Worm (Caenorhabditis elegans): ENCODE data around the gene grl-12.

grl-12 gene

ce11 chrV:8603272-8603671 is 33.5 kb downstream of the grl-12 start, which contains the start of gene F41E6.5:
F41E6.5 (plus strand) TSS chrV:8603480.
- TF ChIP-seq egl-43 (GFP tag; IDR thresholded peaks at IDR 0.05) (no peak), lin-15B (tag; optimal IDR thresholded peaks at IDR 0.05) (no peak), nhr-42 (GFP tag; IDR thresholded peaks at IDR 0.05) (no peak), ZK337.2 (GFP tag; IDR thresholded peaks at IDR 0.05) (no peak), hmg-1.1 (GFP tag; IDR thresholded peaks at IDR 0.05) (no peak), ctbp-1 (GFP tag; IDR thresholded peaks at IDR 0.05) (no peak), Y48G9A.11 (GFP tag; IDR thresholded peaks at IDR 0.05) (no peak), nhr-10 (tag; optimal IDR thresholded peaks at IDR 0.05) (no peak), mdl-1 (tag; optimal IDR thresholded peaks at IDR 0.05) (peak in 1 of 2 experiments; percentile 79), F26F4.8 (GFP tag; conservative IDR thresholded peaks at IDR 0.05) (no peak), nhr-28 (tag; optimal IDR thresholded peaks at IDR 0.05) (peak; percentile 74), tra-1 (GFP tag; IDR thresholded peaks at IDR 0.05) (no peak), ces-1 (GFP tag; optimal IDR thresholded peaks at IDR 0.05) (no peak), dmd-9 (GFP tag; IDR thresholded peaks at IDR 0.05) (no peak), lin-1 (GFP tag; IDR thresholded peaks at IDR 0.05) (no peak), hlh-11 (tag; optimal IDR thresholded peaks at IDR 0.05) (peak; percentile 66), lin-38 (GFP tag; IDR thresholded peaks at IDR 0.05) (no peak), mxl-3 (GFP tag; optimal IDR thresholded peaks at IDR 0.05) (peak; percentile 63), D1046.2 (GFP tag; IDR thresholded peaks at IDR 0.05) (no peak), ceh-32 (tag; optimal IDR thresholded peaks at IDR 0.05; ENCODE audit: poor library complexity) (no peak), sdz-12 (GFP tag; optimal IDR thresholded peaks at IDR 0.05) (no peak), dve-1 (tag; optimal IDR thresholded peaks at IDR 0.05; ENCODE audit: insufficient read depth) (peak; percentile 73), Y105C5A.15 (GFP tag; IDR thresholded peaks at IDR 0.05) (no peak), fos-1 (tag; optimal IDR thresholded peaks at IDR 0.05) (no peak), lim-7 (GFP tag; IDR thresholded peaks at IDR 0.05) (no peak), zip-11 (GFP tag; IDR thresholded peaks at IDR 0.05) (no peak), nhr-77 (tag; optimal IDR thresholded peaks at IDR 0.05) (peak; percentile 59), daf-12 (tag; optimal IDR thresholded peaks at IDR 0.05) (no peak), zip-2 (tag; optimal IDR thresholded peaks at IDR 0.05) (no peak), nhr-111 (GFP tag; optimal IDR thresholded peaks at IDR 0.05) (no peak), rbr-2 (tag; optimal IDR thresholded peaks at IDR 0.05) (no peak), madf-5 (GFP tag; IDR thresholded peaks at IDR 0.05) (no peak), spr-3 (GFP tag; optimal IDR thresholded peaks at IDR 0.05) (no peak), unc-62 (GFP tag; optimal IDR thresholded peaks at IDR 0.05 in 1 of 2) (no peak), unc-62 (tag; optimal IDR thresholded peaks at IDR 0.05) (no peak), cey-2 (tag; optimal IDR thresholded peaks at IDR 0.05; ENCODE audit: borderline replicate concordance, insufficient read depth) (no peak), lin-13 (GFP tag; optimal IDR thresholded peaks at IDR 0.05) (no peak), dmd-8 (GFP tag; IDR thresholded peaks at IDR 0.05) (no peak), mes-2 (tag; optimal IDR thresholded peaks at IDR 0.05; ENCODE audit: poor library complexity, severe bottlenecking) (no peak), F10B5.3 (tag; optimal IDR thresholded peaks at IDR 0.05) (no peak), fkh-10 (GFP tag; optimal IDR thresholded peaks at IDR 0.05) (no peak), php-3 (GFP tag; IDR thresholded peaks at IDR 0.05) (no peak), gei-8 (GFP tag; optimal IDR thresholded peaks at IDR 0.05) (no peak), ztf-11 (tag; optimal IDR thresholded peaks at IDR 0.05) (no peak), ceh-20 (GFP tag; IDR thresholded peaks at IDR 0.05) (no peak), unc-39 (tag; optimal IDR thresholded peaks at IDR 0.05) (no peak), lin-29 (GFP tag; IDR thresholded peaks at IDR 0.05) (no peak), skn-1 (tag; optimal IDR thresholded peaks at IDR 0.05) (no peak), lin-39 (tag; optimal IDR thresholded peaks at IDR 0.05) (no peak), zfp-3 (GFP tag; conservative IDR thresholded peaks at IDR 0.05) (no peak), F49E8.2 (tag; optimal IDR thresholded peaks at IDR 0.05; ENCODE audit: borderline replicate concordance) (no peak), zag-1 (tag; optimal IDR thresholded peaks at IDR 0.05) (no peak), nhr-237 (tag; optimal IDR thresholded peaks at IDR 0.05) (no peak)
